Fruit fly (Drosophila melanogaster): Measurements from ENCODE around the gene CG18666.

CG18666 gene

DNA sequence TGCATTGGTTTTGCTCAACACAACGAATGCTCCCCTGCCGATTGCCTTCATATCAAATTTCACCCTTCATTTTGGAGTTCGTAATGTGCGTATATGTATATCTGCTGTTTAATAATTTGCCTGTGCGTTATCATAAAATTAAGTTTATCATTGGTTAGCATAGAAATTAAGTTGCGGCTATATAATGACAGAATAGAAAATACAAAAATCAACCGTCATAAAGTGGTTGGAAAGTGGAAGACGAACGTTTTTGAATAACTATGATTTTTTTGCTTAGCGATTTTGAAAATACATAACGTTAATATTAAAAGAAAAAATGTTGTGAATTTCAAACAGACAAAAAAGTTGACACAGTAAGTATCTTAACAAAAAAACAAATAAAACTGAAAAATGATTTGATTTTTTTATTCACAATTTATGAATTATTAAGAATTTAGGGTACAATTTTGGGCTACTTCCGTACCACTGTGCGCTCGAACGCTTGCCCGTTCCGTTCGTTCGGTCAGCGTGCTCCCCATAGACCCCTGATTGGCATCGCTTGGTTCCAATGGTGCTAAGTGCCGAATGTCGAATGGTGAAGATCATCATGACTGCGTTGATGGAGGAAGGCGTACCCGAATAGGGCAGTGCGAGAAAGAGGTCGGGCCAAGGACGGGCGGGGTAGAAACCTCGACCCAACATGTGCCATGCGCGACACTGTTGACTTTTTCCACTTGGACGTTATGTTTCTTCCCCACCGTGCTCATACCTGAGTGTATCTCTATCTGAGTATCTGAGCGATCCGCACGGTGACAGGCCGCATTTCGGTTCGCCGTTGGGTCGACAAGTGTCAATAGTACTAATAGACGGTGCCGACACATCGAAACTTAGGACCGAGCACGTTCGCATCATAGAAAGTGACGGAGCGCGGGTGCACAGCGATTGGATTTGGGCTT, 3.3 kb downstream of the CG18666 start (continued):
- TF ChIP-seq CG3726 (GFP tag; IDR thresholded peaks at IDR 0.05) = no peak
- TF ChIP-seq CG12744 (GFP tag; optimal IDR thresholded peaks at IDR 0.05) = no peak
- TF ChIP-seq Jarid2 (GFP tag; optimal IDR thresholded peaks at IDR 0.05) = no peak
- peak; percentile 15 for TF ChIP-seq Spps (tag; optimal IDR thresholded peaks at IDR 0.05)
- TF ChIP-seq NfI (GFP tag; optimal IDR thresholded peaks at IDR 0.05) = no peak
- TF ChIP-seq CG4820 (GFP tag; optimal IDR thresholded peaks at IDR 0.05) = peak; percentile 5
- TF ChIP-seq ind (GFP tag; optimal IDR thresholded peaks at IDR 0.05) = peak; percentile 30
- TF ChIP-seq CG7928 (GFP tag; optimal IDR thresholded peaks at IDR 0.05) = no peak
- TF ChIP-seq CG32532 (GFP tag; IDR thresholded peaks at IDR 0.05) = 0 out of 2 replicates have a peak, but pooled peaks have one; percentile 43
- TF ChIP-seq Camta (GFP tag; optimal IDR thresholded peaks at IDR 0.05) = peak; percentile 31
- peak; percentile 68 for TF ChIP-seq CG12769 (tag; optimal IDR thresholded peaks at IDR 0.05)
- no peak for TF ChIP-seq Sin3A (optimal IDR thresholded peaks at IDR 0.05)
- TF ChIP-seq CG9932 (GFP tag; IDR thresholded peaks at IDR 0.05) = no peak
- peak; percentile 46 for TF ChIP-seq CG2202 (tag; optimal IDR thresholded peaks at IDR 0.05)
- peak; percentile 25 for TF ChIP-seq shn (GFP tag; optimal IDR thresholded peaks at IDR 0.05)
- TF ChIP-seq Sry-δ (GFP tag; optimal IDR thresholded peaks at IDR 0.05) = no peak
- peak; percentile 40 for TF ChIP-seq Dip3 (GFP tag; optimal IDR thresholded peaks at IDR 0.05)
- no peak for TF ChIP-seq lov (optimal IDR thresholded peaks at IDR 0.05)
- no peak for TF ChIP-seq lov (GFP tag; IDR thresholded peaks at IDR 0.05)
- TF ChIP-seq Atf3 (GFP tag; optimal IDR thresholded peaks at IDR 0.05) = no peak
- no peak for TF ChIP-seq her (GFP tag; optimal IDR thresholded peaks at IDR 0.05)
- TF ChIP-seq CG15696 (tag; optimal IDR thresholded peaks at IDR 0.05) = no peak
- no peak for TF ChIP-seq Max (GFP tag; optimal IDR thresholded peaks at IDR 0.05)
- no peak for TF ChIP-seq pan (optimal IDR thresholded peaks at IDR 0.05)
- no peak for TF ChIP-seq pan (GFP tag; optimal IDR thresholded peaks at IDR 0.05 in 1 of 2, IDR thresholded peaks at IDR 0.05 in 1 of 2)
- TF ChIP-seq Hsf (GFP tag; optimal IDR thresholded peaks at IDR 0.05) = peak; percentile 61
- TF ChIP-seq tx (GFP tag; optimal IDR thresholded peaks at IDR 0.05) = peak; percentile 16
- TF ChIP-seq CG17912 (GFP tag; optimal IDR thresholded peaks at IDR 0.05) = no peak
- TF ChIP-seq B-H2 (GFP tag; optimal IDR thresholded peaks at IDR 0.05) = no peak
- peak; percentile 45; the same call in 1 of the 2 replicates for TF ChIP-seq vvl (GFP tag; IDR thresholded peaks at IDR 0.05)
- peak; percentile 76 for TF ChIP-seq Sox102F (GFP tag; optimal IDR thresholded peaks at IDR 0.05)
- no peak for TF ChIP-seq CG30431 (GFP tag; optimal IDR thresholded peaks at IDR 0.05)
- no peak for TF ChIP-seq TFAM (GFP tag; optimal IDR thresholded peaks at IDR 0.05)
- peak; percentile 49 for TF ChIP-seq CG18619 (GFP tag; optimal IDR thresholded peaks at IDR 0.05)
- peak; percentile 64 for TF ChIP-seq D19A (tag; optimal IDR thresholded peaks at IDR 0.05)
- TF ChIP-seq pb (GFP tag; optimal IDR thresholded peaks at IDR 0.05) = no peak
- peak; percentile 84 for TF ChIP-seq CG5180 (GFP tag; optimal IDR thresholded peaks at IDR 0.05)
- TF ChIP-seq CG14667 (GFP tag; IDR thresholded peaks at IDR 0.05) = no peak
- TF ChIP-seq CG1603 (tag; optimal IDR thresholded peaks at IDR 0.05) = no peak
- TF ChIP-seq Side (GFP tag; optimal IDR thresholded peaks at IDR 0.05) = peak; percentile 27
- no peak for TF ChIP-seq aop (GFP tag; IDR thresholded peaks at IDR 0.05)
- no peak for TF ChIP-seq CG4404 (GFP tag; IDR thresholded peaks at IDR 0.05)
- peak; percentile 21 for TF ChIP-seq ATbp (GFP tag; optimal IDR thresholded peaks at IDR 0.05)
- TF ChIP-seq Xbp1 (GFP tag; optimal IDR thresholded peaks at IDR 0.05) = peak; percentile 62
- peak; percentile 49 for TF ChIP-seq nmo (GFP tag; optimal IDR thresholded peaks at IDR 0.05)
- TF ChIP-seq caup (GFP tag; optimal IDR thresholded peaks at IDR 0.05; ENCODE audit: severe bottlenecking) = no peak
- no peak for TF ChIP-seq Dp (GFP tag; optimal IDR thresholded peaks at IDR 0.05)
- TF ChIP-seq Oaz (GFP tag; IDR thresholded peaks at IDR 0.05) = peak; percentile 13; the same call in 1 of the 2 replicates
- TF ChIP-seq ems (GFP tag; optimal IDR thresholded peaks at IDR 0.05) = no peak
- TF ChIP-seq Adf1 (GFP tag; IDR thresholded peaks at IDR 0.05) = no peak

All from whole organism, embryonic.